Worm (Caenorhabditis elegans): Measurements from ENCODE around the gene akt-1.

Gene akt-1

DNA sequence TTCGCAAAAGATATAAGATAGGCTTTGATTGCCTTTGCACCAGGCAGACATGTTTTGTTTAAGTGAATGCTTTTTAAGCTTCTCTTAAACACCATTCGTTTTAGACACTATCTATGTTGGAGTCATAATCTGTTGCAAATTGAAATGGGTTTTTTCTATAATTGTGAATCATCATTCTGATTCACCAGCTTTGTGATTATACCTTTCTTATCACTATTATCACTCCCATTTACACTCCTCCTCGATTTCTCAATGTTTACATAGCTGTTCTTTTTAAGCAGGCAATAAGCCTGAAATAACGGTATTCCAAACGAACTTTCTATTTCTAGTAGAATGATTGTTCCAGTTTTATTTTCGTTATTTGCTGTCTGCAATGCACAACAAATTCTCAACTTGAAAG, 48.4 kb downstream of the akt-1 start, which contains the start of gene B0024.4:
Gene B0024.4 (plus strand): TSS at position 301 of the 400 bp plus-strand sequence.
- TF ChIP-seq egl-27 (tag; optimal IDR thresholded peaks at IDR 0.05) (no peak), lin-39 (tag; optimal IDR thresholded peaks at IDR 0.05) (no peak), nhr-12 (tag; optimal IDR thresholded peaks at IDR 0.05) (no peak), ceh-16 (tag; optimal IDR thresholded peaks at IDR 0.05) (no peak), mab-5 (tag; optimal IDR thresholded peaks at IDR 0.05) (no peak), R02D3.7 (tag; optimal IDR thresholded peaks at IDR 0.05) (no peak), ztf-4 (tag; optimal IDR thresholded peaks at IDR 0.05) (no peak), nhr-21 (tag; optimal IDR thresholded peaks at IDR 0.05) (no peak), mbf-1 (tag; optimal IDR thresholded peaks at IDR 0.05) (no peak), sem-4 (tag; optimal IDR thresholded peaks at IDR 0.05) (no peak), fos-1 (tag; optimal IDR thresholded peaks at IDR 0.05) (no peak), ztf-1 (GFP tag; conservative IDR thresholded peaks at IDR 0.05) (no peak)

Data from whole organism, L2 larva.